Worm (Caenorhabditis elegans) whole organism, young adult: ENCODE results near the gene srv-22.

Experiments used
- Y67H2A.10 ChIP-seq: fragments of 200-800 bp; sonication (Bioruptor generic); conservative IDR thresholded peaks from 2 replicates; pipeline ENCODE4 v1.3.6; 2022; ENCODE audit warnings: missing genetic modification reagents, missing genetic modification characterization, missing compliant biosample characterization
- Y95B8A.8 ChIP-seq: fragments of 200-800 bp; sonication (Bioruptor generic); IDR thresholded peaks from 2 replicates; pipeline ENCODE4 v1.3.6; 2022; ENCODE audit warnings: missing genetic modification reagents, missing genetic modification characterization, missing compliant biosample characterization
- ama-1 ChIP-seq, 3 experiments: fragments of 150-350 bp in 1 of 3; sonication (generic microtip) in 2 of 3; optimal IDR thresholded peaks; 2 replicates each; lab custom pipeline; 2014 to 2018; ENCODE audit warnings: missing biosample characterization in 2 of 3, missing genetic modification characterization in 2 of 3, missing genetic modification reagents in 2 of 3
- madf-10 ChIP-seq: sonication (generic microtip); optimal IDR thresholded peaks from 2 replicates; lab custom pipeline; 2016; ENCODE audit warnings: mild to moderate bottlenecking, missing genetic modification characterization, missing compliant biosample characterization
- nfya-1 ChIP-seq: sonication (generic microtip); optimal IDR thresholded peaks from 2 replicates; lab custom pipeline; 2017; ENCODE audit warnings: antibody characterized with exemption, missing compliant biosample characterization, missing genetic modification characterization, borderline replicate concordance; ENCODE audit not compliant: insufficient read depth
- nhr-27 ChIP-seq: fragments of 200-800 bp; sonication (Bioruptor generic); optimal IDR thresholded peaks from 2 replicates; lab custom pipeline; 2018; ENCODE audit warnings: mild to moderate bottlenecking, missing genetic modification characterization, moderate library complexity, missing compliant biosample characterization
- rcor-1 ChIP-seq: fragments of 200-800 bp; sonication (Bioruptor generic); IDR thresholded peaks from 2 replicates; pipeline ENCODE4 v1.3.6; 2022; ENCODE audit warnings: missing genetic modification reagents, missing genetic modification characterization, missing compliant biosample characterization
- ztf-18 ChIP-seq: sonication (generic microtip); optimal IDR thresholded peaks from 2 replicates; lab custom pipeline; 2016; ENCODE audit warnings: missing genotype, mild to moderate bottlenecking, missing genetic modification characterization, missing compliant biosample characterization

- TF ChIP-seq nhr-27 (tag; lab: Kevin White, UChicago) (no peak), ama-1 (optimal IDR thresholded peaks at IDR 0.05; lab: Kevin White, UChicago) (no peak), ama-1 (GFP tag; optimal IDR thresholded peaks at IDR 0.05; lab: Kevin White, UChicago) (no peak), Y95B8A.8 (GFP tag; lab: Robert Waterston, UW) (no peak), nfya-1 (no peak), Y67H2A.10 (GFP tag; lab: Robert Waterston, UW) (no peak), ztf-18 (tag; lab: Kevin White, UChicago) (no peak), rcor-1 (GFP tag; lab: Robert Waterston, UW) (no peak), madf-10 (tag; lab: Kevin White, UChicago) (no peak)
Measured at ce11 chrIV:5923112-5923511, 43.4 kb upstream of the srv-22 start.
